Worm (Caenorhabditis elegans) whole organism, young adult: Measurements from ENCODE around the gene ZK1321.1.

Experiments
- B0035.1 ChIP-seq: sonication (generic microtip); optimal IDR thresholded peaks from 2 replicates; lab custom pipeline; 2016; ENCODE audit warnings: missing genetic modification characterization, mild to moderate bottlenecking, missing compliant biosample characterization, missing genotype, missing genetic modification reagents
- C17E4.6 ChIP-seq: fragments of 200-800 bp; sonication (Bioruptor generic); IDR thresholded peaks from 2 replicates; pipeline ENCODE4 v1.3.6; 2022; ENCODE audit warnings: missing genetic modification reagents, missing genetic modification characterization, missing compliant biosample characterization
- F10E7.11 ChIP-seq: sonication (generic microtip); optimal IDR thresholded peaks from 2 replicates; lab custom pipeline; 2017; ENCODE audit warnings: mild to moderate bottlenecking, missing genetic modification characterization, moderate library complexity, missing compliant biosample characterization
- F39B2.1 ChIP-seq: fragments of 200-800 bp; sonication (Bioruptor generic); IDR thresholded peaks from 2 replicates; pipeline ENCODE4 v1.3.6; 2022; ENCODE audit warnings: missing genetic modification reagents, missing genetic modification characterization, missing compliant biosample characterization
- F52B5.7 ChIP-seq: sonication (generic microtip); optimal IDR thresholded peaks from 2 replicates; lab custom pipeline; 2016; ENCODE audit warnings: mild to moderate bottlenecking, missing genetic modification characterization, missing compliant biosample characterization
- F55B11.4 ChIP-seq: sonication (generic microtip); optimal IDR thresholded peaks from 2 replicates; lab custom pipeline; 2016; ENCODE audit warnings: missing compliant biosample characterization, missing genetic modification characterization, borderline replicate concordance; ENCODE audit not compliant: insufficient read depth
- K12H6.12 ChIP-seq: fragments of 200-800 bp; sonication (Bioruptor generic); optimal IDR thresholded peaks from 2 replicates; lab custom pipeline; 2018; ENCODE audit warnings: mild to moderate bottlenecking, missing genetic modification characterization, missing compliant biosample characterization
- T07F8.4 ChIP-seq: sonication (generic microtip); optimal IDR thresholded peaks from 2 replicates; lab custom pipeline; 2016; ENCODE audit warnings: mild to moderate bottlenecking, missing genetic modification characterization, moderate library complexity, missing compliant biosample characterization
- Y53G8AR.9 ChIP-seq: fragments of 200-800 bp; sonication (Bioruptor generic); conservative IDR thresholded peaks from 2 replicates; pipeline ENCODE4 v1.3.6; 2022; ENCODE audit warnings: missing genetic modification reagents, missing genetic modification characterization, missing compliant biosample characterization
- Y79H2A.3 ChIP-seq: fragments of 200-800 bp; sonication (Bioruptor generic); conservative IDR thresholded peaks from 2 replicates; pipeline ENCODE4 v1.3.6; 2022; ENCODE audit warnings: missing genetic modification reagents, missing genetic modification characterization, missing compliant biosample characterization
- ZK185.1 ChIP-seq: sonication (generic microtip); optimal IDR thresholded peaks from 2 replicates; lab custom pipeline; 2016; ENCODE audit warnings: mild to moderate bottlenecking, missing genetic modification characterization, missing compliant biosample characterization; ENCODE audit not compliant: poor library complexity, severe bottlenecking
- ama-1 ChIP-seq, 3 experiments: fragments of 150-350 bp in 1 of 3; sonication (generic microtip) in 2 of 3; optimal IDR thresholded peaks; 2 replicates each; lab custom pipeline; 2014 to 2018; ENCODE audit warnings: missing biosample characterization in 2 of 3, missing genetic modification characterization in 2 of 3, missing genetic modification reagents in 2 of 3
- aptf-2 ChIP-seq: fragments of 200-800 bp; sonication (Bioruptor generic); conservative IDR thresholded peaks from 2 replicates; pipeline ENCODE4 v1.3.6; 2022; ENCODE audit warnings: missing genetic modification reagents, missing genetic modification characterization, missing compliant biosample characterization
- attf-3 ChIP-seq: fragments of 200-800 bp; sonication (Bioruptor generic); conservative IDR thresholded peaks from 2 replicates; pipeline ENCODE4 v1.3.6; 2022; ENCODE audit warnings: missing genetic modification reagents, missing genetic modification characterization, missing compliant biosample characterization
- bed-1 ChIP-seq: fragments of 200-800 bp; sonication (Bioruptor generic); IDR thresholded peaks from 2 replicates; pipeline ENCODE4 v1.3.6; 2022; ENCODE audit warnings: missing genetic modification reagents, missing genetic modification characterization, missing compliant biosample characterization
- ccch-3 ChIP-seq: fragments of 200-800 bp; sonication (Bioruptor generic); optimal IDR thresholded peaks from 2 replicates; lab custom pipeline; 2018; ENCODE audit warnings: mild to moderate bottlenecking, missing genetic modification characterization, missing compliant biosample characterization
- ceh-100 ChIP-seq: fragments of 200-800 bp; sonication (Bioruptor generic); IDR thresholded peaks from 2 replicates; pipeline ENCODE4 v1.3.6; 2022; ENCODE audit warnings: missing genetic modification reagents, missing genetic modification characterization, missing compliant biosample characterization
- die-1 ChIP-seq: sonication (generic microtip); optimal IDR thresholded peaks from 2 replicates; lab custom pipeline; 2016; ENCODE audit warnings: missing genotype, mild to moderate bottlenecking, missing genetic modification characterization, missing compliant biosample characterization
- dpff-1 ChIP-seq: sonication (generic microtip); optimal IDR thresholded peaks from 2 replicates; lab custom pipeline; 2017; ENCODE audit warnings: mild to moderate bottlenecking, missing genetic modification characterization, missing compliant biosample characterization
- hlh-12 ChIP-seq: sonication (generic microtip); optimal IDR thresholded peaks from 2 replicates; lab custom pipeline; 2016; ENCODE audit warnings: missing genetic modification characterization, missing compliant biosample characterization
- hmg-1.2 ChIP-seq: fragments of 200-800 bp; sonication (Bioruptor generic); IDR thresholded peaks from 2 replicates; pipeline ENCODE4 v1.3.6; 2022; ENCODE audit warnings: missing genetic modification reagents, missing genetic modification characterization, missing compliant biosample characterization
- hrde-1 ChIP-seq: sonication (generic microtip); optimal IDR thresholded peaks from 2 replicates; lab custom pipeline; 2016; ENCODE audit warnings: missing genetic modification characterization, mild to moderate bottlenecking, missing compliant biosample characterization, moderate library complexity, missing genotype, missing genetic modification reagents, borderline replicate concordance
- lag-1 ChIP-seq: fragments of 200-800 bp; sonication (Bioruptor generic); IDR thresholded peaks from 2 replicates; pipeline ENCODE4 v1.3.6; 2022; ENCODE audit warnings: missing genetic modification reagents, missing genetic modification characterization, missing compliant biosample characterization
- lin-26 ChIP-seq: fragments of 200-800 bp; sonication (Bioruptor generic); IDR thresholded peaks from 2 replicates; pipeline ENCODE4 v1.3.6; 2022; ENCODE audit warnings: missing genetic modification reagents, missing genetic modification characterization, missing compliant biosample characterization
- lsl-1 ChIP-seq: fragments of 200-800 bp; sonication (Bioruptor generic); optimal IDR thresholded peaks from 2 replicates; lab custom pipeline; 2018; ENCODE audit warnings: mild to moderate bottlenecking, missing genetic modification characterization, moderate library complexity, missing compliant biosample characterization
- madf-6 ChIP-seq: fragments of 200-800 bp; sonication (Bioruptor generic); IDR thresholded peaks from 2 replicates; pipeline ENCODE4 v1.3.6; 2022; ENCODE audit warnings: missing genetic modification reagents, missing genetic modification characterization, missing compliant biosample characterization
- nfyb-1 ChIP-seq: fragments of 200-800 bp; sonication (Bioruptor generic); IDR thresholded peaks from 2 replicates; pipeline ENCODE4 v1.3.6; 2022; ENCODE audit warnings: missing genetic modification reagents, missing genetic modification characterization, missing compliant biosample characterization
- nhr-120 ChIP-seq: fragments of 200-800 bp; sonication (Bioruptor generic); IDR thresholded peaks from 2 replicates; pipeline ENCODE4 v1.3.6; 2022; ENCODE audit warnings: missing genetic modification characterization, missing compliant biosample characterization
- nhr-179 ChIP-seq: sonication (generic microtip); optimal IDR thresholded peaks from 2 replicates; lab custom pipeline; 2016; ENCODE audit warnings: mild to moderate bottlenecking, missing genetic modification characterization, missing compliant biosample characterization
- nhr-27 ChIP-seq: fragments of 200-800 bp; sonication (Bioruptor generic); optimal IDR thresholded peaks from 2 replicates; lab custom pipeline; 2018; ENCODE audit warnings: mild to moderate bottlenecking, missing genetic modification characterization, moderate library complexity, missing compliant biosample characterization
- rcor-1 ChIP-seq: fragments of 200-800 bp; sonication (Bioruptor generic); IDR thresholded peaks from 2 replicates; pipeline ENCODE4 v1.3.6; 2022; ENCODE audit warnings: missing genetic modification reagents, missing genetic modification characterization, missing compliant biosample characterization
- rpc-1 ChIP-seq, 2 experiments: fragments of 150-350 bp in 1 of 2; sonication (generic microtip) in 1 of 2; optimal IDR thresholded peaks; 2 replicates each; lab custom pipeline; 2014 to 2018; ENCODE audit warnings: missing biosample characterization in 1 of 2, missing genetic modification characterization in 1 of 2, missing genetic modification reagents in 1 of 2, missing genotype in 1 of 2
- sdz-38 ChIP-seq: sonication (generic microtip); optimal IDR thresholded peaks from 2 replicates; lab custom pipeline; 2016; ENCODE audit warnings: missing genotype, missing genetic modification characterization, missing compliant biosample characterization
- snpc-1.1 ChIP-seq: sonication (generic microtip); optimal IDR thresholded peaks from 2 replicates; lab custom pipeline; 2017; ENCODE audit warnings: missing genetic modification characterization, mild to moderate bottlenecking, missing compliant biosample characterization, antibody characterized with exemption, moderate library complexity, missing genotype, missing genetic modification reagents; ENCODE audit not compliant: insufficient read depth
- snpc-1.3 ChIP-seq: sonication (generic microtip); optimal IDR thresholded peaks from 2 replicates; lab custom pipeline; 2017; ENCODE audit warnings: missing genetic modification characterization, mild to moderate bottlenecking, missing compliant biosample characterization, antibody characterized with exemption, moderate library complexity, missing genotype, missing genetic modification reagents; ENCODE audit not compliant: insufficient read depth
- snpc-3.4 ChIP-seq: sonication (generic microtip); optimal IDR thresholded peaks from 2 replicates; lab custom pipeline; 2017; ENCODE audit warnings: missing genetic modification characterization, mild to moderate bottlenecking, missing compliant biosample characterization, antibody characterized with exemption, moderate library complexity, missing genotype, missing genetic modification reagents
- tbp1 ChIP-seq: fragments of 200-800 bp; sonication (Bioruptor generic); optimal IDR thresholded peaks from 2 replicates; lab custom pipeline; 2018; ENCODE audit warnings: mild to moderate bottlenecking, missing genetic modification characterization, missing compliant biosample characterization
- unc-130 ChIP-seq: sonication (generic microtip); optimal IDR thresholded peaks from 2 replicates; lab custom pipeline; 2016; ENCODE audit warnings: missing genetic modification reagents, missing genetic modification characterization, missing compliant biosample characterization
- ztf-18 ChIP-seq: sonication (generic microtip); optimal IDR thresholded peaks from 2 replicates; lab custom pipeline; 2016; ENCODE audit warnings: missing genotype, mild to moderate bottlenecking, missing genetic modification characterization, missing compliant biosample characterization
- ztf-22 ChIP-seq: fragments of 200-800 bp; sonication (Bioruptor generic); optimal IDR thresholded peaks from 2 replicates; lab custom pipeline; 2018; ENCODE audit warnings: mild to moderate bottlenecking, missing genetic modification characterization, moderate library complexity, missing compliant biosample characterization

ZK1321.1 gene

ce11 chrII:9774653-9775052, 20.8 kb downstream of the ZK1321.1 start (continued):
- TF ChIP-seq ztf-18 (tag; lab: Kevin White, UChicago): peak; percentile 65
- peak; percentile 55 for TF ChIP-seq unc-130 (GFP tag; lab: Kevin White, UChicago)
- peak; percentile 13 for TF ChIP-seq F52B5.7 (tag; lab: Kevin White, UChicago)
- no peak; the same call in 1 of the 2 replicates for TF ChIP-seq lin-26 (GFP tag; lab: Robert Waterston, UW)
- TF ChIP-seq B0035.1 (tag; lab: Kevin White, UChicago): peak; percentile 41
- no peak for TF ChIP-seq hlh-12 (tag; lab: Kevin White, UChicago)
- TF ChIP-seq aptf-2: no peak
- TF ChIP-seq bed-1: peak; percentile 80; the same call in 1 of the 2 replicates
- peak; percentile 95 for TF ChIP-seq rpc-1 (optimal IDR thresholded peaks at IDR 0.05; lab: Kevin White, UChicago)
- TF ChIP-seq rpc-1 (tag; optimal IDR thresholded peaks at IDR 0.05; lab: Kevin White, UChicago): peak; percentile 91
- peak; percentile 69 for TF ChIP-seq F10E7.11 (tag; lab: Kevin White, UChicago)
- TF ChIP-seq hmg-1.2 (GFP tag; lab: Robert Waterston, UW): peak; percentile 70
- peak; percentile 69 for TF ChIP-seq snpc-1.1
- TF ChIP-seq madf-6 (GFP tag; lab: Robert Waterston, UW): peak; percentile 76

DNA sequence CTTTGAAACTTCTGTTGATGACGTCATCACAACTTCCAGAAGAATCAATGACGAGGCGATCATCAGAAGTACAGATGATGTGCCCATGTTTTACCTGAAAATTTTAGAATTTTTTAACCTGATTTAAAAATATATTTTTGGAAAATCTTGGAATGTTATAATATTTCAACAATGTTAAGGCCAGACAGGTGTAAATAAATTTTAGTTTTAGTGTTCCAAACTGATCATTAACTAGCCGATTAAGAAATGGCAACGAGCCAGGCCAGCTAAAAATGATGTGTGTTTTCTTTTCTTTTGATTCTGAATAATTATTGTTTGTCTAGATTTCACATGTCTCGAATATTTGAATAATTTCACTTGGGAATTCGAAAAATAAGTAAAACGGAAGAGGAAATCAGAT, 22.0 kb downstream of the ZK1321.1 start, which contains the start of gene T10B9.9:
T10B9.9 (minus strand) TSS at position 101 of the 400 bp plus-strand sequence.
- TF ChIP-seq snpc-3.4 (no peak), lag-1 (GFP tag; lab: Robert Waterston, UW) (no peak), hrde-1 (tag; lab: Kevin White, UChicago) (no peak), lsl-1 (GFP tag; lab: Kevin White, UChicago) (no peak), sdz-38 (no peak), ZK185.1 (no peak), T07F8.4 (tag; lab: Kevin White, UChicago) (no peak), snpc-1.3 (tag; lab: Kevin White, UChicago) (no peak), F55B11.4 (no peak), ccch-3 (GFP tag; lab: Kevin White, UChicago) (no peak), Y79H2A.3 (GFP tag; lab: Robert Waterston, UW) (no peak), tbp1 (GFP tag; lab: Kevin White, UChicago) (no peak), attf-3 (GFP tag; lab: Robert Waterston, UW) (no peak), die-1 (no peak), nhr-179 (tag; lab: Kevin White, UChicago) (no peak), ztf-22 (no peak), nfyb-1 (GFP tag; lab: Robert Waterston, UW) (no peak), dpff-1 (tag; lab: Kevin White, UChicago) (no peak), F39B2.1 (GFP tag; lab: Robert Waterston, UW) (no peak)

DNA sequence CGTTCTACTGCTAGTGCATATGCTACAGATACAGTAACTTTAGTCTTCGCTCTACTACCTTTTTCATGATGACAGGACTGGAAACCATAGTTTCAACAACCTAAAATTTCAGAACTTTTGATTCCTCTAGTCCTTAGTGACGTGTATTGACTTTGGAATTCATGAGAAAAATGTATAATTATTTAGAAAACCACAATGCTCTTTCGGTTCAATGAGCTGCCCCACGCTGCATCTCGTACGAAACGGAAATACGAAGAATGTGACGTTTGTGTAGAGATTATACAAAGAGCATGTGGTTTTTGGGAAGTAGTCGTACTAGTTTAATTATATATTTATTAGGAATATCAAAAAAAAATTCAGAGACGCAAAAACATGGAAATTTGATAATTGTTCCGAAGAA, 24.7 kb downstream of the ZK1321.1 start:
- TF ChIP-seq Y53G8AR.9 (no peak), C17E4.6 (GFP tag; lab: Robert Waterston, UW) (no peak), ama-1 (optimal IDR thresholded peaks at IDR 0.05; lab: Kevin White, UChicago) (no peak), ama-1 (GFP tag; optimal IDR thresholded peaks at IDR 0.05; lab: Kevin White, UChicago) (no peak), ceh-100 (GFP tag; lab: Robert Waterston, UW) (no peak), K12H6.12 (no peak), nhr-120 (GFP tag; lab: Robert Waterston, UW) (no peak), nhr-27 (tag; lab: Kevin White, UChicago) (no peak), rcor-1 (no peak)
